Worm (Caenorhabditis elegans): Measurements from ENCODE around the gene oig-8.

Gene oig-8

ce11 chrII:6683663-6684285 lies 34.8 kb upstream of the oig-8 start, which contains the start of gene gyf-1:
Gene gyf-1, plus strand, starts transcription at chrII:6684235.
- TF ChIP-seq unc-39 (tag; optimal IDR thresholded peaks at IDR 0.05) (no peak), unc-120 (tag; optimal IDR thresholded peaks at IDR 0.05; ENCODE audit: poor library complexity, severe bottlenecking) (peak; percentile 18), lsy-2 (tag; optimal IDR thresholded peaks at IDR 0.05) (peak; percentile 8), ham-2 (GFP tag; optimal IDR thresholded peaks at IDR 0.05) (peak; percentile 23)

ce11 chrII:6682918-6683317 lies 34.0 kb upstream of the oig-8 start:
- TF ChIP-seq nhr-2 (tag; optimal IDR thresholded peaks at IDR 0.05) (no peak), lsy-2 (tag; optimal IDR thresholded peaks at IDR 0.05) (no peak)

DNA sequence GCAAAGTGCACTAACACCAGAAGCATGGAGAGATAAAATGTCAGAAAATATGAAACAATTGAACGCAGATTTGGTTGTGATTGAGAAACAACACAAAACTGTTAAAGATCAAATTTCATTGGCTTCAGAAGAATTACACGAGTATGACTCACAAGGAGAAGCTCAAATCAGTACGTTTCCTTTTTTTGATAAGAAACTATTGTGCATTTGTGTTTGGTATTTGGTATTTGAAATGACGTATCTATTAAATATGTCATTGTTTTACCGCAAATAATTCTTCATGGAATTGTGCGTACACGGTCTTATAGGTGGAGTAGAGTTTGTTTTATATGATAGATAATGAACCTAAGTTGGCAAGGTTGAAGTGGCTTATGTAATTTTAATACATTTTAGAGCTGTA lies 32.6 kb upstream of the oig-8 start:
- TF ChIP-seq ceh-83 (GFP tag; optimal IDR thresholded peaks at IDR 0.05) (no peak), hlh-1 (tag; optimal IDR thresholded peaks at IDR 0.05) (no peak), tbx-8 (GFP tag; optimal IDR thresholded peaks at IDR 0.05) (no peak), ztf-11 (tag; optimal IDR thresholded peaks at IDR 0.05) (no peak), nhr-12 (tag; optimal IDR thresholded peaks at IDR 0.05) (no peak), ceh-43 (GFP tag; optimal IDR thresholded peaks at IDR 0.05) (no peak), mls-2 (tag; optimal IDR thresholded peaks at IDR 0.05) (no peak), elt-3 (tag; optimal IDR thresholded peaks at IDR 0.05) (no peak), cnd-1 (tag; optimal IDR thresholded peaks at IDR 0.05) (no peak), unc-62 (GFP tag; optimal IDR thresholded peaks at IDR 0.05) (no peak), mep-1 (tag; optimal IDR thresholded peaks at IDR 0.05) (no peak), zip-8 (tag; optimal IDR thresholded peaks at IDR 0.05) (no peak), mab-5 (tag; optimal IDR thresholded peaks at IDR 0.05) (no peak), unc-39 (tag; optimal IDR thresholded peaks at IDR 0.05) (no peak), nhr-76 (tag; optimal IDR thresholded peaks at IDR 0.05) (no peak), snpc-4 (tag; optimal IDR thresholded peaks at IDR 0.05) (no peak), lsy-2 (tag; optimal IDR thresholded peaks at IDR 0.05) (no peak), sptf-1 (tag; optimal IDR thresholded peaks at IDR 0.05) (no peak), blmp-1 (tag; optimal IDR thresholded peaks at IDR 0.05) (no peak)

- TF ChIP-seq unc-120 (tag; optimal IDR thresholded peaks at IDR 0.05; ENCODE audit: poor library complexity, severe bottlenecking) (no peak), nhr-28 (tag; optimal IDR thresholded peaks at IDR 0.05) (no peak), lin-32 (GFP tag; optimal IDR thresholded peaks at IDR 0.05) (no peak), blmp-1 (tag; optimal IDR thresholded peaks at IDR 0.05) (no peak)
Measured at ce11 chrII:6679724-6680123, 30.8 kb upstream of the oig-8 start, which contains the start of gene ift-74. Gene ift-74, plus strand, starts transcription at chrII:6680024.

DNA sequence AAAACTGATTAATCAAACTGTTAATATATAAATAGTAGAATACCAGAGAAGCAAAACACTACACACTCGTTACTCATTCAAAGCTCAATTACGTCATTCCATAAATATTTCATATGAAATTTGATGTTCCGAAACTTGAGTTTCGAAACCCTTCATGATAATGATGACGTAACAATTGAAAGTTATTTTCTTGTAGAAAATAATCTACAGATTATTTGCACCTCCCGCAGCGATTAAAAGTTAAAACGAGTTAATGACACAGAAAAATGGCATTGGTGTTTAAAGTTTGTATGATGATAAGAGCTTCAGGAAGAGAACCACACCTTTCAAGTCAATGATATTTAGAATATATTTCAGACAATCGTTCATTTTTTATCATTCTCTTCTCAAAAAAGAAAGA lies 25.0 kb upstream of the oig-8 start, which contains the start of gene H43E16.1:
Gene H43E16.1 (plus strand): TSS at position 375 of the 400 bp plus-strand sequence.
- TF ChIP-seq zip-8 (tag; optimal IDR thresholded peaks at IDR 0.05) (peak; percentile 97), mab-5 (tag; optimal IDR thresholded peaks at IDR 0.05) (no peak), ham-2 (GFP tag; optimal IDR thresholded peaks at IDR 0.05) (no peak), ceh-43 (GFP tag; optimal IDR thresholded peaks at IDR 0.05) (no peak)

- no peak for TF ChIP-seq M03D4.4 (tag; optimal IDR thresholded peaks at IDR 0.05)
- TF ChIP-seq unc-62 (GFP tag; optimal IDR thresholded peaks at IDR 0.05): no peak
- no peak for TF ChIP-seq ceh-83 (GFP tag; optimal IDR thresholded peaks at IDR 0.05)
- no peak for TF ChIP-seq zip-8 (tag; optimal IDR thresholded peaks at IDR 0.05)
- no peak for TF ChIP-seq hlh-1 (tag; optimal IDR thresholded peaks at IDR 0.05)
- TF ChIP-seq nhr-28 (tag; optimal IDR thresholded peaks at IDR 0.05): no peak
- no peak for TF ChIP-seq ces-1 (GFP tag; optimal IDR thresholded peaks at IDR 0.05)
- TF ChIP-seq ceh-43 (GFP tag; optimal IDR thresholded peaks at IDR 0.05): no peak
- TF ChIP-seq elt-1 (tag; optimal IDR thresholded peaks at IDR 0.05; ENCODE audit: borderline replicate concordance, insufficient read depth): no peak
- TF ChIP-seq mab-5 (tag; optimal IDR thresholded peaks at IDR 0.05): no peak
- TF ChIP-seq blmp-1 (tag; optimal IDR thresholded peaks at IDR 0.05): no peak
- no peak for TF ChIP-seq lin-32 (GFP tag; optimal IDR thresholded peaks at IDR 0.05)
- TF ChIP-seq bed-3 (GFP tag; optimal IDR thresholded peaks at IDR 0.05): no peak
- no peak for TF ChIP-seq ceh-39 (tag; optimal IDR thresholded peaks at IDR 0.05)
- TF ChIP-seq unc-120 (tag; optimal IDR thresholded peaks at IDR 0.05; ENCODE audit: poor library complexity, severe bottlenecking): no peak
- TF ChIP-seq nhr-12 (tag; optimal IDR thresholded peaks at IDR 0.05): no peak
- TF ChIP-seq nhr-76 (tag; optimal IDR thresholded peaks at IDR 0.05): no peak
- no peak for TF ChIP-seq mep-1 (tag; optimal IDR thresholded peaks at IDR 0.05)
- no peak for TF ChIP-seq lsy-2 (tag; optimal IDR thresholded peaks at IDR 0.05)
- no peak for TF ChIP-seq pha-4 (tag; optimal IDR thresholded peaks at IDR 0.05)
Measured at ce11 chrII:6668496-6668895, 19.6 kb upstream of the oig-8 start.
